Worm (Caenorhabditis elegans) whole organism, L2 larva: Measurements from ENCODE around the gene F07C6.3.

ENCODE experiments used
- C34F6.9 ChIP-seq: fragments of 150-350 bp; optimal IDR thresholded peaks from 2 replicates; lab custom pipeline; 2014; ENCODE audit warnings: missing biosample characterization, missing genetic modification characterization
- ama-1 ChIP-seq: fragments of 150-350 bp; optimal IDR thresholded peaks from 2 replicates; lab custom pipeline; 2018; ENCODE audit warnings: inconsistent platforms
- fos-1 ChIP-seq: fragments of 150-350 bp; optimal IDR thresholded peaks from 2 replicates; lab custom pipeline; 2014; ENCODE audit warnings: missing biosample characterization, missing genetic modification characterization
- gmeb-1 ChIP-seq: fragments of 150-350 bp; optimal IDR thresholded peaks from 2 replicates; lab custom pipeline; 2014; ENCODE audit warnings: missing biosample characterization, missing genetic modification characterization
- nhr-12 ChIP-seq: fragments of 150-350 bp; optimal IDR thresholded peaks from 2 replicates; lab custom pipeline; 2014; ENCODE audit warnings: missing biosample characterization, missing genetic modification characterization
- nhr-23 ChIP-seq: fragments of 150-350 bp; optimal IDR thresholded peaks from 2 replicates; lab custom pipeline; 2014; ENCODE audit warnings: missing biosample characterization, missing genetic modification reagents, missing genetic modification characterization
- sma-3 ChIP-seq: sonication (generic microtip); optimal IDR thresholded peaks from 2 replicates; lab custom pipeline; 2016; ENCODE audit warnings: missing genetic modification reagents, missing genetic modification characterization, missing compliant biosample characterization
- sma-9 ChIP-seq, 2 experiments: fragments of 150-350 bp in 1 of 2; sonication (generic microtip) in 1 of 2; optimal IDR thresholded peaks; 2 replicates each; lab custom pipeline; 2014 to 2016; ENCODE audit warnings: missing genetic modification characterization in 2 of 2, mild to moderate bottlenecking in 1 of 2, missing biosample characterization in 1 of 2, missing compliant biosample characterization in 1 of 2, missing genetic modification reagents in 1 of 2, moderate library complexity in 1 of 2
- snpc-4 ChIP-seq: fragments of 150-350 bp; optimal IDR thresholded peaks from 2 replicates; lab custom pipeline; 2014; ENCODE audit warnings: missing biosample characterization, missing genetic modification characterization
- unc-62 ChIP-seq: fragments of 150-350 bp; optimal IDR thresholded peaks from 2 replicates; lab custom pipeline; 2014; ENCODE audit warnings: missing biosample characterization, missing genetic modification reagents, missing genetic modification characterization
- zag-1 ChIP-seq: fragments of 150-350 bp; optimal IDR thresholded peaks from 2 replicates; lab custom pipeline; 2014; ENCODE audit warnings: missing biosample characterization, missing genetic modification characterization
- ztf-11 ChIP-seq: sonication (generic microtip); optimal IDR thresholded peaks from 2 replicates; lab custom pipeline; 2017; ENCODE audit warnings: missing biosample characterization, missing genetic modification characterization

DNA sequence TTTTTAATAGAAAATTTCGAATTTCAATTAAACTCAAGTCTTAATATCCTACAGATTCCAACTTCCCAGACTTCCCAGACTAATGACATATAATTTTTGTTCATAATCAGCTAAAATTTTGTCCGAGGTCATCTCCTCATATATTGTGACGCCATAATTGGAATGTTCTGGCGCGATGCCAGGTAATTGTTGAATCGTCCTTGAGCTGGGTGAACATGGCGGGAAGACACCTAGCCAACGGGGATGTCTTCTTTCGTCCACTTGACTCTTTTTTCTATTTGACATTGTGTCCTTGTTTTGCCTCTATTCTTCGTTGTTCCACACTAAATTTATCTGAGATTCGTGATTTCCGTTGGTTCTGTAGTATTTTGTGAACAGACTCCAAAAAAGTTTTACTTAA is 7.8 kb downstream of the F07C6.3 start:
- no peak for TF ChIP-seq ztf-11
- no peak for TF ChIP-seq nhr-12 (tag; lab: Kevin White, UChicago)
- TF ChIP-seq sma-9 (GFP tag; optimal IDR thresholded peaks at IDR 0.05; lab: Kevin White, UChicago), result no peak
- no peak for TF ChIP-seq sma-9 (tag; optimal IDR thresholded peaks at IDR 0.05; lab: Kevin White, UChicago)
- TF ChIP-seq unc-62 (GFP tag; lab: Kevin White, UChicago), result no peak
- TF ChIP-seq nhr-23 (tag; lab: Kevin White, UChicago), result no peak
- no peak for TF ChIP-seq ama-1 (lab: Kevin White, UChicago)
- TF ChIP-seq fos-1 (tag; lab: Kevin White, UChicago), result no peak
- TF ChIP-seq zag-1, result no peak
- no peak for TF ChIP-seq snpc-4 (tag; lab: Kevin White, UChicago)
- TF ChIP-seq C34F6.9 (tag; lab: Kevin White, UChicago), result no peak
- TF ChIP-seq gmeb-1, result no peak
- TF ChIP-seq sma-3 (GFP tag; lab: Kevin White, UChicago), result no peak
